Fruit fly (Drosophila melanogaster) whole organism, embryonic: Measurements from ENCODE around the gene Sil1.

Experiments
- Awh ChIP-seq: fragments of 200-800 bp; sonication (Bioruptor generic); IDR thresholded peaks from 2 replicates; pipeline ENCODE4, ENCODE4 v1.3.6; 2022; ENCODE audit warnings: missing biosample characterization, missing genetic modification characterization
- CG10267 ChIP-seq: fragments of 200-800 bp; sonication (Bioruptor generic); optimal IDR thresholded peaks from 2 replicates; lab custom pipeline; 2018; ENCODE audit warnings: missing biosample characterization, mild to moderate bottlenecking, missing genetic modification characterization, moderate library complexity
- CG12942 ChIP-seq: fragments of 200-800 bp; sonication (Bioruptor generic); optimal IDR thresholded peaks from 3 replicates; lab custom pipeline; 2016; ENCODE audit warnings: missing biosample characterization, missing genetic modification characterization
- CG13775 ChIP-seq: fragments of 200-800 bp; sonication (Bioruptor generic); optimal IDR thresholded peaks from 3 replicates; lab custom pipeline; 2017; ENCODE audit warnings: missing biosample characterization, mild to moderate bottlenecking, missing genetic modification characterization
- CG15073 ChIP-seq: fragments of 200-800 bp; sonication (Bioruptor generic); optimal IDR thresholded peaks from 2 replicates; lab custom pipeline; 2016; ENCODE audit warnings: missing biosample characterization, missing genetic modification characterization
- CG15479 ChIP-seq: fragments of 200-800 bp; sonication (Bioruptor generic); optimal IDR thresholded peaks from 3 replicates; lab custom pipeline; 2019; ENCODE audit warnings: missing biosample characterization, mild to moderate bottlenecking, missing genetic modification characterization, moderate library complexity
- CG18011 ChIP-seq: fragments of 200-800 bp; sonication (Bioruptor generic); optimal IDR thresholded peaks from 2 replicates; lab custom pipeline; 2017; ENCODE audit warnings: missing biosample characterization, missing genetic modification characterization, mild to moderate bottlenecking, moderate library complexity, missing genotype
- CG30431 ChIP-seq: fragments of 200-800 bp; sonication (Bioruptor generic); optimal IDR thresholded peaks from 2 replicates; lab custom pipeline; 2017; ENCODE audit warnings: missing biosample characterization, missing genetic modification characterization
- CG31365 ChIP-seq: fragments of 200-800 bp; sonication (Bioruptor generic); optimal IDR thresholded peaks from 2 replicates; lab custom pipeline; 2018; ENCODE audit warnings: missing biosample characterization, mild to moderate bottlenecking, missing genetic modification characterization
- CG31441 ChIP-seq: fragments of 200-800 bp; sonication (Bioruptor generic); IDR thresholded peaks from 2 replicates; pipeline ENCODE4 v1.3.6; 2022; ENCODE audit warnings: missing biosample characterization, missing genetic modification characterization
- CG33213 ChIP-seq: fragments of 200-800 bp; sonication (Bioruptor generic); optimal IDR thresholded peaks from 3 replicates; lab custom pipeline; 2016; ENCODE audit warnings: missing biosample characterization, missing genetic modification characterization
- CG42726 ChIP-seq: fragments of 200-800 bp; sonication (Bioruptor generic); IDR thresholded peaks from 2 replicates; pipeline ENCODE4 v1.3.6; 2022; ENCODE audit warnings: missing biosample characterization, missing genetic modification characterization; ENCODE audit not compliant: partially characterized antibody
- CG6654 ChIP-seq: fragments of 200-800 bp; sonication (Bioruptor generic); optimal IDR thresholded peaks from 2 replicates; lab custom pipeline; 2017; ENCODE audit warnings: missing biosample characterization, mild to moderate bottlenecking, missing genetic modification characterization
- CG7928 ChIP-seq: fragments of 200-800 bp; sonication (Bioruptor generic); optimal IDR thresholded peaks from 2 replicates; lab custom pipeline; 2017; ENCODE audit warnings: missing biosample characterization, mild to moderate bottlenecking, missing genetic modification characterization
- CG7963 ChIP-seq: fragments of 200-800 bp; sonication (Bioruptor generic); IDR thresholded peaks from 3 replicates; pipeline ENCODE4 v1.3.6; 2022; ENCODE audit warnings: missing biosample characterization, missing genetic modification characterization; ENCODE audit not compliant: partially characterized antibody
- Camta ChIP-seq: fragments of 200-800 bp; sonication (Bioruptor generic); optimal IDR thresholded peaks from 2 replicates; lab custom pipeline; 2016; ENCODE audit warnings: missing biosample characterization, missing genetic modification characterization
- CkIIα-i1 ChIP-seq: fragments of 200-800 bp; sonication (Bioruptor generic); IDR thresholded peaks from 2 replicates; pipeline ENCODE4 v1.3.6; 2022; ENCODE audit warnings: missing biosample characterization, missing genetic modification characterization
- Dfd ChIP-seq, 2 experiments: fragments of >200 bp; optimal IDR thresholded peaks; 2 replicates each; lab custom pipeline; 2017; ENCODE audit warnings: missing biosample characterization in 2 of 2, missing genetic modification characterization in 2 of 2
- Dip2 ChIP-seq: fragments of 200-800 bp; sonication (Bioruptor generic); IDR thresholded peaks from 2 replicates; pipeline ENCODE4 v1.3.6; 2022; ENCODE audit warnings: missing biosample characterization, missing genetic modification characterization
- Dref ChIP-seq: fragments of 200-800 bp; sonication (Bioruptor generic); IDR thresholded peaks from 2 replicates; pipeline ENCODE4 v1.3.6; 2022; ENCODE audit warnings: missing biosample characterization, missing genetic modification characterization
- HHEX ChIP-seq: fragments of 200-800 bp; sonication (Bioruptor generic); optimal IDR thresholded peaks from 3 replicates; lab custom pipeline; 2017; ENCODE audit warnings: missing biosample characterization, mild to moderate bottlenecking, missing genetic modification characterization, missing genetic modification reagents
- HLH4C ChIP-seq: fragments of 200-800 bp; sonication (Bioruptor generic); IDR thresholded peaks from 3 replicates; pipeline ENCODE4 v1.3.6; 2022; ENCODE audit warnings: missing biosample characterization, missing genetic modification characterization; ENCODE audit not compliant: partially characterized antibody
- Hsf ChIP-seq: fragments of 200-800 bp; sonication (Bioruptor generic); optimal IDR thresholded peaks from 3 replicates; lab custom pipeline; 2016; ENCODE audit warnings: missing biosample characterization, missing genetic modification characterization
- NK7.1 ChIP-seq: fragments of 200-800 bp; sonication (Bioruptor generic); optimal IDR thresholded peaks from 3 replicates; lab custom pipeline; 2016; ENCODE audit warnings: missing biosample characterization, missing genetic modification characterization
- Sox100B ChIP-seq: fragments of 200-800 bp; sonication (Bioruptor generic); optimal IDR thresholded peaks from 3 replicates; lab custom pipeline; 2018; ENCODE audit warnings: missing biosample characterization, mild to moderate bottlenecking, missing genetic modification characterization
- ap ChIP-seq: fragments of 200-800 bp; sonication (Bioruptor generic); IDR thresholded peaks from 2 replicates; pipeline ENCODE4 v1.3.6; 2022; ENCODE audit warnings: missing biosample characterization, missing genetic modification characterization
- bab2 ChIP-seq: fragments of 200-800 bp; sonication (Bioruptor generic); optimal IDR thresholded peaks from 2 replicates; lab custom pipeline; 2016; ENCODE audit warnings: missing biosample characterization, missing genetic modification characterization
- bsh ChIP-seq, 2 experiments: fragments of 200-800 bp; sonication (Bioruptor generic); optimal IDR thresholded peaks; 2 replicates each; lab custom pipeline; 2017 to 2018; ENCODE audit warnings: mild to moderate bottlenecking in 2 of 2, missing biosample characterization in 2 of 2, missing genetic modification characterization in 2 of 2, moderate library complexity in 1 of 2
- cato ChIP-seq: fragments of 200-800 bp; sonication (Bioruptor generic); optimal IDR thresholded peaks from 2 replicates; lab custom pipeline; 2016; ENCODE audit warnings: missing biosample characterization, missing genetic modification characterization, borderline replicate concordance
- chn ChIP-seq: fragments of 200-800 bp; sonication (Bioruptor generic); optimal IDR thresholded peaks from 2 replicates; lab custom pipeline; 2016; ENCODE audit warnings: missing biosample characterization, missing genetic modification characterization
- dimm ChIP-seq: fragments of 200-800 bp; sonication (Bioruptor generic); IDR thresholded peaks from 2 replicates; pipeline ENCODE4 v1.3.6; 2022; ENCODE audit warnings: missing biosample characterization, missing genetic modification characterization
- dmrt99B ChIP-seq: fragments of 200-800 bp; sonication (Bioruptor generic); optimal IDR thresholded peaks from 2 replicates; lab custom pipeline; 2018; ENCODE audit warnings: missing biosample characterization, mild to moderate bottlenecking, missing genetic modification characterization, moderate library complexity
- dpn ChIP-seq, 2 experiments: fragments of 200-800 bp; sonication (Bioruptor generic); optimal IDR thresholded peaks; 3 replicates each; lab custom pipeline; 2016; ENCODE audit warnings: missing biosample characterization in 2 of 2, missing genetic modification characterization in 2 of 2
- emc ChIP-seq: fragments of 200-800 bp; sonication (Bioruptor generic); optimal IDR thresholded peaks from 2 replicates; lab custom pipeline; 2016; ENCODE audit warnings: missing biosample characterization, missing genetic modification characterization
- gem ChIP-seq: fragments of 200-800 bp; sonication (Bioruptor generic); optimal IDR thresholded peaks from 2 replicates; lab custom pipeline; 2019; ENCODE audit warnings: missing biosample characterization, mild to moderate bottlenecking, missing genetic modification characterization, moderate library complexity
- h ChIP-seq: fragments of >200 bp; optimal IDR thresholded peaks from 2 replicates; lab custom pipeline; 2017
- her ChIP-seq: fragments of 200-800 bp; sonication (Bioruptor generic); optimal IDR thresholded peaks from 2 replicates; lab custom pipeline; 2016; ENCODE audit warnings: missing biosample characterization, missing genetic modification characterization
- hkb ChIP-seq, 2 experiments: fragments of 200-800 bp in 1 of 2; fragments of >200 bp in 1 of 2; sonication (Bioruptor generic) in 1 of 2; IDR thresholded peaks in 1 of 2; optimal IDR thresholded peaks in 1 of 2; 2 replicates each; pipeline versions ENCODE4 v1.3.6 to Lab custom; 2017 to 2022; ENCODE audit warnings: missing biosample characterization in 1 of 2, missing genetic modification characterization in 1 of 2
- kni ChIP-seq: fragments of 200-800 bp; sonication (Bioruptor generic); optimal IDR thresholded peaks from 3 replicates; lab custom pipeline; 2017; ENCODE audit warnings: mild to moderate bottlenecking, missing biosample characterization, missing genetic modification reagents, missing genetic modification characterization
- lilli ChIP-seq: fragments of 200-800 bp; sonication (Bioruptor generic); optimal IDR thresholded peaks from 3 replicates; lab custom pipeline; 2016; ENCODE audit warnings: missing biosample characterization, missing genetic modification characterization
- nerfin-1 ChIP-seq: fragments of 200-800 bp; sonication (Bioruptor generic); optimal IDR thresholded peaks from 3 replicates; lab custom pipeline; 2019; ENCODE audit warnings: missing biosample characterization, mild to moderate bottlenecking, missing genetic modification characterization, moderate library complexity
- onecut ChIP-seq: fragments of 200-800 bp; sonication (Bioruptor generic); IDR thresholded peaks from 2 replicates; pipeline ENCODE4 v1.3.6; 2022; ENCODE audit warnings: missing biosample characterization, missing genetic modification characterization
- pb ChIP-seq: fragments of 200-800 bp; sonication (Bioruptor generic); optimal IDR thresholded peaks from 3 replicates; lab custom pipeline; 2016; ENCODE audit warnings: missing biosample characterization, missing genetic modification characterization
- sc ChIP-seq, 3 experiments: fragments of >200 bp in 2 of 3; fragments of 200-800 bp in 1 of 3; sonication (Bioruptor generic) in 1 of 3; optimal IDR thresholded peaks; 2 replicates in 2 of 3; 3 replicates in 1 of 3; lab custom pipeline; 2017; ENCODE audit warnings: mild to moderate bottlenecking in 1 of 3, missing biosample characterization in 1 of 3, missing genetic modification characterization in 1 of 3, missing genetic modification reagents in 1 of 3
- schlank ChIP-seq: fragments of 200-800 bp; sonication (Bioruptor generic); optimal IDR thresholded peaks from 2 replicates; lab custom pipeline; 2018; ENCODE audit warnings: missing biosample characterization, mild to moderate bottlenecking, missing genetic modification characterization
- sqz ChIP-seq: fragments of 200-800 bp; sonication (Bioruptor generic); optimal IDR thresholded peaks from 3 replicates; lab custom pipeline; 2018; ENCODE audit warnings: missing biosample characterization, mild to moderate bottlenecking, missing genetic modification characterization
- sr ChIP-seq: fragments of 200-800 bp; sonication (Bioruptor generic); IDR thresholded peaks from 3 replicates; pipeline ENCODE4 v1.3.6; 2022; ENCODE audit warnings: missing biosample characterization, missing genetic modification characterization
- sug ChIP-seq: fragments of 200-800 bp; optimal IDR thresholded peaks from 2 replicates; lab custom pipeline; 2019; ENCODE audit warnings: missing biosample characterization, mild to moderate bottlenecking, missing genetic modification characterization, moderate library complexity

Sil1 gene

dm6 chr3R:25249145-25250141, 14.1 kb upstream of the Sil1 start, which contains the start of gene Nup358 (continued):
- TF ChIP-seq CG33213, result no peak
- peak; percentile 97 for TF ChIP-seq CG7963
- TF ChIP-seq CG12942 (GFP tag; lab: Kevin White, UChicago), result no peak
- TF ChIP-seq chn, result no peak
- TF ChIP-seq ap, result no peak
- TF ChIP-seq Dfd (GFP tag; optimal IDR thresholded peaks at IDR 0.05; lab: Kevin White, UChicago), result no peak
- TF ChIP-seq CG15479, result peak; percentile 70
- no peak for TF ChIP-seq bsh (GFP tag; optimal IDR thresholded peaks at IDR 0.05; lab: Kevin White, UChicago)
- no peak for TF ChIP-seq Dip2
- no peak for TF ChIP-seq sr (GFP tag; lab: Robert Waterston, UW)
- no peak for TF ChIP-seq CG6654 (GFP tag; lab: Kevin White, UChicago)
- TF ChIP-seq h (lab: Kevin White, UChicago), result no peak
- no peak for TF ChIP-seq emc (GFP tag; lab: Kevin White, UChicago)
- TF ChIP-seq onecut (GFP tag; lab: Robert Waterston, UW), result no peak
- TF ChIP-seq dimm (GFP tag; lab: Robert Waterston, UW), result no peak
- TF ChIP-seq lilli (GFP tag; lab: Kevin White, UChicago), result no peak
- TF ChIP-seq sc (optimal IDR thresholded peaks at IDR 0.05; lab: Kevin White, UChicago), result no peak
- no peak for TF ChIP-seq sc (GFP tag; optimal IDR thresholded peaks at IDR 0.05; lab: Kevin White, UChicago)
- TF ChIP-seq schlank (tag; lab: Kevin White, UChicago), result no peak
- TF ChIP-seq hkb (optimal IDR thresholded peaks at IDR 0.05; lab: Kevin White, UChicago), result no peak
- TF ChIP-seq hkb (GFP tag; IDR thresholded peaks at IDR 0.05; lab: Robert Waterston, UW), result no peak
- no peak for TF ChIP-seq cato (GFP tag; lab: Kevin White, UChicago)
- TF ChIP-seq sqz (GFP tag; lab: Kevin White, UChicago), result peak; percentile 80
- TF ChIP-seq CG31365, result no peak
- no peak for TF ChIP-seq her
- peak; percentile 99 for TF ChIP-seq CG42726 (GFP tag; lab: Robert Waterston, UW)
- TF ChIP-seq CG13775, result no peak
- peak; percentile 8 for TF ChIP-seq CG7928 (GFP tag; lab: Kevin White, UChicago)
- TF ChIP-seq CG30431 (GFP tag; lab: Kevin White, UChicago), result no peak
- TF ChIP-seq Camta (GFP tag; lab: Kevin White, UChicago), result no peak
- TF ChIP-seq bab2 (GFP tag; lab: Kevin White, UChicago), result no peak
- peak; percentile 23 for TF ChIP-seq sug
- TF ChIP-seq CG31441, result no peak
- TF ChIP-seq Dref (GFP tag; lab: Robert Waterston, UW), result peak; percentile 98
- no peak for TF ChIP-seq pb
- no peak for TF ChIP-seq gem (tag; lab: Kevin White, UChicago)
- no peak for TF ChIP-seq dpn (GFP tag; optimal IDR thresholded peaks at IDR 0.05; lab: Kevin White, UChicago)
- peak; percentile 99 for TF ChIP-seq HLH4C (GFP tag; lab: Robert Waterston, UW)
- TF ChIP-seq nerfin-1 (tag; lab: Kevin White, UChicago), result peak; percentile 98
- no peak for TF ChIP-seq kni (GFP tag; lab: Kevin White, UChicago)
- peak; percentile 61 for TF ChIP-seq CG10267 (tag; lab: Kevin White, UChicago)
- no peak for TF ChIP-seq Hsf (GFP tag; lab: Kevin White, UChicago)
- no peak for TF ChIP-seq CG18011 (GFP tag; lab: Kevin White, UChicago)
- no peak for TF ChIP-seq Awh
- TF ChIP-seq CkIIα-i1, result no peak
- TF ChIP-seq dmrt99B (tag; lab: Kevin White, UChicago), result no peak
- TF ChIP-seq NK7.1, result no peak
- no peak for TF ChIP-seq CG15073 (GFP tag; lab: Kevin White, UChicago)
- TF ChIP-seq Sox100B, result no peak
- TF ChIP-seq HHEX, result no peak
